Fruit fly (Drosophila melanogaster) whole organism, embryonic: ENCODE measurements around the gene Eip63E.
A peak's percentile ranks its signal among the peaks of the same experiment; 100 is the strongest.

Experiments
- ATbp ChIP-seq: fragments of 200-800 bp; sonication (Bioruptor generic); optimal IDR thresholded peaks from 2 replicates; lab custom pipeline; 2017; ENCODE audit warnings: missing biosample characterization, mild to moderate bottlenecking, missing genetic modification characterization, missing genetic modification reagents
- Ada2b ChIP-seq: fragments of 200-800 bp; sonication (Bioruptor generic); IDR thresholded peaks from 2 replicates; pipeline ENCODE4 v1.3.6; 2022; ENCODE audit warnings: missing biosample characterization, missing genetic modification characterization
- Aef1 ChIP-seq: fragments of 200-800 bp; sonication (Bioruptor generic); IDR thresholded peaks from 3 replicates; pipeline ENCODE4 v1.3.6; 2022; ENCODE audit warnings: missing biosample characterization, missing genetic modification characterization
- C15 ChIP-seq: fragments of 200-800 bp; sonication (Bioruptor generic); IDR thresholded peaks from 3 replicates; pipeline ENCODE4 v1.3.6; 2022; ENCODE audit warnings: missing biosample characterization, missing genetic modification characterization
- CG10209 ChIP-seq: fragments of 200-800 bp; sonication (Bioruptor generic); optimal IDR thresholded peaks from 3 replicates; lab custom pipeline; 2017; ENCODE audit warnings: missing biosample characterization, mild to moderate bottlenecking, missing genetic modification characterization, missing genetic modification reagents
- CG10462 ChIP-seq: fragments of 200-800 bp; sonication (Bioruptor generic); optimal IDR thresholded peaks from 2 replicates; lab custom pipeline; 2016; ENCODE audit warnings: missing biosample characterization, missing genetic modification characterization
- CG10543 ChIP-seq: fragments of 200-800 bp; sonication (Bioruptor generic); optimal IDR thresholded peaks from 3 replicates; lab custom pipeline; 2017; ENCODE audit warnings: missing biosample characterization, mild to moderate bottlenecking, missing genetic modification characterization, moderate library complexity
- CG11247 ChIP-seq: fragments of 200-800 bp; sonication (Bioruptor generic); IDR thresholded peaks from 2 replicates; pipeline ENCODE4 v1.3.6; 2022; ENCODE audit warnings: missing biosample characterization, missing genetic modification characterization
- CG14441 ChIP-seq: fragments of 200-800 bp; sonication (Bioruptor generic); IDR thresholded peaks from 2 replicates; pipeline ENCODE4 v1.3.6; 2022; ENCODE audit warnings: missing biosample characterization, missing genetic modification characterization
- CG14965 ChIP-seq: fragments of 200-800 bp; sonication (Bioruptor generic); optimal IDR thresholded peaks from 2 replicates; lab custom pipeline; 2016; ENCODE audit warnings: missing biosample characterization, missing genetic modification characterization, borderline replicate concordance
- CG17802 ChIP-seq: fragments of 200-800 bp; sonication (Bioruptor generic); optimal IDR thresholded peaks from 2 replicates; lab custom pipeline; 2018; ENCODE audit warnings: missing biosample characterization, mild to moderate bottlenecking, missing genetic modification characterization, moderate library complexity
- CG18262 ChIP-seq: fragments of 200-800 bp; optimal IDR thresholded peaks from 3 replicates; lab custom pipeline; 2019; ENCODE audit warnings: missing biosample characterization, mild to moderate bottlenecking, missing genetic modification characterization, moderate library complexity
- CG18476 ChIP-seq: fragments of 200-800 bp; sonication (Bioruptor generic); optimal IDR thresholded peaks from 2 replicates; lab custom pipeline; 2016; ENCODE audit warnings: missing biosample characterization, mild to moderate bottlenecking, missing genetic modification characterization
- CG2199 ChIP-seq: fragments of 200-800 bp; sonication (Bioruptor generic); IDR thresholded peaks from 3 replicates; pipeline ENCODE4 v1.3.6; 2022; ENCODE audit warnings: missing biosample characterization, missing genetic modification characterization
- CG2712 ChIP-seq: fragments of 200-800 bp; optimal IDR thresholded peaks from 3 replicates; lab custom pipeline; 2019; ENCODE audit warnings: missing biosample characterization, mild to moderate bottlenecking, missing genetic modification characterization, moderate library complexity
- CG2875 ChIP-seq: fragments of 200-800 bp; sonication (Bioruptor generic); optimal IDR thresholded peaks from 2 replicates; lab custom pipeline; 2017; ENCODE audit warnings: missing biosample characterization, mild to moderate bottlenecking, missing genetic modification characterization, missing genetic modification reagents
- CG30403 ChIP-seq: fragments of 200-800 bp; sonication (Bioruptor generic); optimal IDR thresholded peaks from 3 replicates; lab custom pipeline; 2016; ENCODE audit warnings: missing biosample characterization, missing genetic modification characterization
- CG4360 ChIP-seq: fragments of 200-800 bp; sonication (Bioruptor generic); IDR thresholded peaks from 2 replicates; pipeline ENCODE4 v1.3.6; 2022; ENCODE audit warnings: missing biosample characterization, missing genetic modification characterization
- CG7556 ChIP-seq: fragments of 200-800 bp; sonication (Bioruptor generic); optimal IDR thresholded peaks from 2 replicates; lab custom pipeline; 2017; ENCODE audit warnings: missing biosample characterization, mild to moderate bottlenecking, missing genetic modification characterization
- CoRest ChIP-seq: fragments of 200-800 bp; sonication (Bioruptor generic); optimal IDR thresholded peaks from 3 replicates; lab custom pipeline; 2018; ENCODE audit warnings: missing biosample characterization, mild to moderate bottlenecking, missing genetic modification characterization, moderate library complexity
- Ets65A ChIP-seq: fragments of 200-800 bp; sonication (Bioruptor generic); peaks from one replicate; lab custom pipeline; 2016; ENCODE audit warnings: missing biosample characterization, missing genetic modification characterization
- HLH54F ChIP-seq: fragments of 200-800 bp; sonication (Bioruptor generic); optimal IDR thresholded peaks from 3 replicates; lab custom pipeline; 2016; ENCODE audit warnings: missing biosample characterization, missing genetic modification characterization
- Hr51 ChIP-seq, 2 experiments: fragments of 200-800 bp; sonication (Bioruptor generic); optimal IDR thresholded peaks; 2 replicates in 1 of 2; 3 replicates in 1 of 2; lab custom pipeline; 2016 to 2018; ENCODE audit warnings: missing biosample characterization in 2 of 2, missing genetic modification characterization in 2 of 2, mild to moderate bottlenecking in 1 of 2, moderate library complexity in 1 of 2
- Hr78 ChIP-seq, 2 experiments: fragments of 200-800 bp in 1 of 2; fragments of >200 bp in 1 of 2; sonication (Bioruptor generic) in 1 of 2; optimal IDR thresholded peaks; 2 replicates each; lab custom pipeline; 2017 to 2019; ENCODE audit warnings: missing biosample characterization in 2 of 2, missing genetic modification characterization in 2 of 2, mild to moderate bottlenecking in 1 of 2, moderate library complexity in 1 of 2
- Oli ChIP-seq: fragments of 200-800 bp; sonication (Bioruptor generic); optimal IDR thresholded peaks from 2 replicates; lab custom pipeline; 2018; ENCODE audit warnings: missing biosample characterization, mild to moderate bottlenecking, missing genetic modification characterization, moderate library complexity
- Pdp1 ChIP-seq, 2 experiments: fragments of 200-800 bp; sonication (Bioruptor generic); optimal IDR thresholded peaks; 3 replicates each; lab custom pipeline; 2016; ENCODE audit warnings: missing biosample characterization in 2 of 2, missing genetic modification characterization in 2 of 2, mild to moderate bottlenecking in 1 of 2, moderate library complexity in 1 of 2
- Poxn ChIP-seq: fragments of 200-800 bp; sonication (Bioruptor generic); IDR thresholded peaks from 2 replicates; pipeline ENCODE4 v1.3.6; 2022; ENCODE audit warnings: missing biosample characterization, missing genetic modification characterization
- Sry-β ChIP-seq: fragments of 200-800 bp; sonication (Bioruptor generic); optimal IDR thresholded peaks from 2 replicates; lab custom pipeline; 2018; ENCODE audit warnings: missing biosample characterization, mild to moderate bottlenecking, missing genetic modification characterization, moderate library complexity
- Xbp1 ChIP-seq: fragments of 200-800 bp; sonication (Bioruptor generic); optimal IDR thresholded peaks from 3 replicates; lab custom pipeline; 2016; ENCODE audit warnings: missing biosample characterization, mild to moderate bottlenecking, missing genetic modification characterization
- abd-A ChIP-seq: fragments of 200-800 bp; sonication (Bioruptor generic); optimal IDR thresholded peaks from 3 replicates; lab custom pipeline; 2019; ENCODE audit warnings: missing biosample characterization, mild to moderate bottlenecking, missing genetic modification characterization, moderate library complexity
- bcd ChIP-seq: fragments of 200-800 bp; sonication (Bioruptor generic); optimal IDR thresholded peaks from 2 replicates; lab custom pipeline; 2017; ENCODE audit warnings: missing biosample characterization, mild to moderate bottlenecking, missing genetic modification characterization
- chn ChIP-seq: fragments of 200-800 bp; sonication (Bioruptor generic); optimal IDR thresholded peaks from 2 replicates; lab custom pipeline; 2016; ENCODE audit warnings: missing biosample characterization, missing genetic modification characterization
- cwo ChIP-seq: fragments of 200-800 bp; sonication (Bioruptor generic); optimal IDR thresholded peaks from 3 replicates; lab custom pipeline; 2017; ENCODE audit warnings: missing biosample characterization, missing genetic modification characterization, mild to moderate bottlenecking, moderate library complexity, missing genetic modification reagents
- dimm ChIP-seq: fragments of 200-800 bp; sonication (Bioruptor generic); IDR thresholded peaks from 2 replicates; pipeline ENCODE4 v1.3.6; 2022; ENCODE audit warnings: missing biosample characterization, missing genetic modification characterization
- en ChIP-seq: fragments of 200-800 bp; sonication (Bioruptor generic); optimal IDR thresholded peaks from 2 replicates; lab custom pipeline; 2016; ENCODE audit warnings: missing biosample characterization, missing genetic modification characterization
- ewg ChIP-seq: fragments of 200-800 bp; sonication (Bioruptor generic); optimal IDR thresholded peaks from 3 replicates; lab custom pipeline; 2017; ENCODE audit warnings: mild to moderate bottlenecking, missing biosample characterization, missing genetic modification reagents, missing genetic modification characterization
- eyg ChIP-seq: fragments of 200-800 bp; sonication (Bioruptor generic); optimal IDR thresholded peaks from 3 replicates; lab custom pipeline; 2016; ENCODE audit warnings: missing biosample characterization, missing genetic modification characterization
- grn ChIP-seq: fragments of 200-800 bp; sonication (Bioruptor generic); optimal IDR thresholded peaks from 3 replicates; lab custom pipeline; 2017; ENCODE audit warnings: missing biosample characterization, missing genetic modification characterization
- ham ChIP-seq: fragments of 200-800 bp; sonication (Bioruptor generic); IDR thresholded peaks from 2 replicates; pipeline ENCODE4 v1.3.6; 2022; ENCODE audit warnings: missing biosample characterization, missing genetic modification characterization
- inv ChIP-seq: fragments of 200-800 bp; sonication (Bioruptor generic); IDR thresholded peaks from 2 replicates; pipeline ENCODE4 v1.3.6; 2022; ENCODE audit warnings: missing biosample characterization, missing genetic modification characterization; ENCODE audit not compliant: partially characterized antibody
- lab ChIP-seq: fragments of 200-800 bp; sonication (Bioruptor generic); optimal IDR thresholded peaks from 3 replicates; lab custom pipeline; 2017; ENCODE audit warnings: missing biosample characterization, missing genetic modification characterization, mild to moderate bottlenecking, moderate library complexity, missing genetic modification reagents
- lmd ChIP-seq: fragments of 200-800 bp; sonication (Bioruptor generic); IDR thresholded peaks from 2 replicates; pipeline ENCODE4 v1.3.6; 2022; ENCODE audit warnings: missing biosample characterization, missing genetic modification characterization
- lola ChIP-seq, 3 experiments: fragments of >200 bp in 2 of 3; fragments of 200-800 bp in 1 of 3; sonication (Bioruptor generic) in 1 of 3; optimal IDR thresholded peaks; 2 replicates each; lab custom pipeline; 2017 to 2019; ENCODE audit warnings: missing biosample characterization in 3 of 3, missing genetic modification characterization in 3 of 3, mild to moderate bottlenecking in 1 of 3, moderate library complexity in 1 of 3
- mam ChIP-seq: fragments of 200-800 bp; sonication (Bioruptor generic); optimal IDR thresholded peaks from 3 replicates; lab custom pipeline; 2016; ENCODE audit warnings: missing biosample characterization, missing genetic modification characterization
- nau ChIP-seq: fragments of 200-800 bp; sonication (Bioruptor generic); optimal IDR thresholded peaks from 3 replicates; lab custom pipeline; 2017; ENCODE audit warnings: missing biosample characterization, mild to moderate bottlenecking, missing genetic modification characterization, missing genetic modification reagents
- pb ChIP-seq: fragments of 200-800 bp; sonication (Bioruptor generic); optimal IDR thresholded peaks from 3 replicates; lab custom pipeline; 2016; ENCODE audit warnings: missing biosample characterization, missing genetic modification characterization
- shn ChIP-seq: fragments of 200-800 bp; sonication (Bioruptor generic); optimal IDR thresholded peaks from 3 replicates; lab custom pipeline; 2016; ENCODE audit warnings: missing biosample characterization, missing genetic modification characterization
- unpg ChIP-seq: fragments of 200-800 bp; sonication (Bioruptor generic); optimal IDR thresholded peaks from 3 replicates; lab custom pipeline; 2018; ENCODE audit warnings: missing biosample characterization, mild to moderate bottlenecking, missing genetic modification characterization, moderate library complexity
- zfh1 ChIP-seq: fragments of 200-800 bp; sonication (Bioruptor generic); IDR thresholded peaks from 3 replicates; pipeline ENCODE4 v1.3.6; 2022; ENCODE audit warnings: missing biosample characterization, missing genetic modification characterization

The Eip63E gene

DNA sequence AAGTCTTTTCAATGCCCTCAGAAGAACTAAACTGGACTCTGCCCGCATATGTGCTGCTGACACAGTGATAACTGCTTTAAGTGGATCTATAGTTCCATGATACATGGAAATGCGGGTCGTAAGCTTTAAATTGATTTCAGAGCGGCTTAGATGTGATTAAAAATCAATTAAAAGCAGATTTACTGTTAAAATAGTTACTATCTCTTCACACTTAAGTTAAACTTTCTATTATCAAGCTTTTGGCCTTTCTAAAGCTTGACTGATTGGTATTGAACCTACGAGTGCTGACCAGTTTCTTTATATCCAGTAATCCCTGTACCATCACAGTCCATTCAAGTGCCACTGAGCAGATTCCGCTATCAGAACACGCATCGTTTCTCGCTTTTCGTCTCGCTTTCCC, 40.9 kb downstream of the Eip63E start (continued):
- TF ChIP-seq CG10209 (GFP tag; lab: Kevin White, UChicago) (peak; percentile 42), Hr51 (GFP tag; optimal IDR thresholded peaks at IDR 0.05; lab: Kevin White, UChicago) (peak; percentile 11 to 54), ATbp (peak; percentile 44), grn (GFP tag; lab: Kevin White, UChicago) (peak; percentile 56), HLH54F (peak; percentile 20), Poxn (GFP tag; lab: Robert Waterston, UW) (no peak), Pdp1 (GFP tag; optimal IDR thresholded peaks at IDR 0.05; lab: Kevin White, UChicago) (peak; percentile 33 to 38), dimm (GFP tag; lab: Robert Waterston, UW) (no peak), Ets65A (GFP tag; lab: Kevin White, UChicago) (peak; percentile 88), CoRest (tag; lab: Kevin White, UChicago) (peak; percentile 76), ewg (peak; percentile 18), CG10462 (peak; percentile 6), pb (GFP tag; lab: Kevin White, UChicago) (peak; percentile 3), CG2199 (GFP tag; lab: Robert Waterston, UW) (no peak), Ada2b (0 out of 2 replicates have a peak, but pooled peaks have one; percentile 11), Hr78 (GFP tag; optimal IDR thresholded peaks at IDR 0.05; lab: Kevin White, UChicago) (peak in 1 of 2 experiments; percentile 2), chn (GFP tag; lab: Kevin White, UChicago) (peak; percentile 34), CG2875 (GFP tag; lab: Kevin White, UChicago) (peak; percentile 6), Xbp1 (GFP tag; lab: Kevin White, UChicago) (peak; percentile 49), CG4360 (GFP tag; lab: Robert Waterston, UW) (no peak), CG14441 (GFP tag; lab: Robert Waterston, UW) (0 out of 2 replicates have a peak, but pooled peaks have one; percentile 29), CG17802 (peak; percentile 1), abd-A (peak; percentile 5), nau (peak; percentile 54), lola (GFP tag; optimal IDR thresholded peaks at IDR 0.05; lab: Kevin White, UChicago) (peak in 1 of 3 experiments; percentile 56), shn (GFP tag; lab: Kevin White, UChicago) (peak; percentile 45), Aef1 (peak; percentile 51; the same call in 2 of the 3 replicates), CG11247 (GFP tag; lab: Robert Waterston, UW) (no peak), CG14965 (GFP tag; lab: Kevin White, UChicago) (no peak), Oli (tag; lab: Kevin White, UChicago) (peak; percentile 76), unpg (GFP tag; lab: Kevin White, UChicago) (peak; percentile 45), C15 (GFP tag; lab: Robert Waterston, UW) (no peak), CG18262 (peak; percentile 67), lmd (peak; percentile 76), CG18476 (GFP tag; lab: Kevin White, UChicago) (peak; percentile 8), eyg (peak; percentile 35), cwo (peak; percentile 44), lab (GFP tag; lab: Kevin White, UChicago) (peak; percentile 61), Sry-β (peak; percentile 45), mam (GFP tag; lab: Kevin White, UChicago) (peak; percentile 71), zfh1 (GFP tag; lab: Robert Waterston, UW) (0 out of 3 replicates have a peak, but pooled peaks have one; percentile 28), CG10543 (GFP tag; lab: Kevin White, UChicago) (peak; percentile 59), CG30403 (GFP tag; lab: Kevin White, UChicago) (peak; percentile 50), inv (GFP tag; lab: Robert Waterston, UW) (no peak), en (GFP tag; lab: Kevin White, UChicago) (no peak), CG2712 (tag; lab: Kevin White, UChicago) (peak; percentile 66), ham (GFP tag; lab: Robert Waterston, UW) (no peak), bcd (peak; percentile 47), CG7556 (GFP tag; lab: Kevin White, UChicago) (peak; percentile 51)
